Worm (Caenorhabditis elegans) whole organism, L4 larva: ENCODE measurements around the gene pho-9.

ENCODE experiments used
- F26F4.8 ChIP-seq: fragments of 200-800 bp; sonication (Bioruptor generic); conservative IDR thresholded peaks from 2 replicates; pipeline ENCODE4 v1.3.6; 2022; ENCODE audit warnings: missing genetic modification characterization, missing compliant biosample characterization
- F44E2.7 ChIP-seq: fragments of 200-800 bp; sonication (Bioruptor generic); IDR thresholded peaks from 2 replicates; pipeline ENCODE4 v2.1.2; 2022; ENCODE audit warnings: missing genetic modification characterization, missing compliant biosample characterization
- T20F7.1 ChIP-seq: fragments of 200-800 bp; sonication (Bioruptor generic); optimal IDR thresholded peaks from 2 replicates; lab custom pipeline; 2018; ENCODE audit warnings: mild to moderate bottlenecking, missing genetic modification characterization, missing compliant biosample characterization
- T26A8.4 ChIP-seq: fragments of 200-800 bp; sonication (Bioruptor generic); IDR thresholded peaks from 2 replicates; pipeline ENCODE4 v1.3.6; 2022; ENCODE audit warnings: missing genetic modification characterization, missing compliant biosample characterization
- Y48G9A.11 ChIP-seq: fragments of 200-800 bp; sonication (Bioruptor generic); IDR thresholded peaks from 2 replicates; pipeline ENCODE4 v1.3.6; 2022; ENCODE audit warnings: missing genetic modification reagents, missing genetic modification characterization, missing compliant biosample characterization
- ZK337.2 ChIP-seq: fragments of 200-800 bp; sonication (Bioruptor generic); IDR thresholded peaks from 2 replicates; pipeline ENCODE4 v1.3.6; 2022; ENCODE audit warnings: missing genetic modification reagents, missing genetic modification characterization, missing compliant biosample characterization
- ZK546.5 ChIP-seq, 2 experiments: sonication (generic microtip); optimal IDR thresholded peaks; 2 replicates each; lab custom pipeline; 2017; ENCODE audit warnings: missing biosample characterization in 2 of 2, missing genetic modification characterization in 2 of 2
- ceh-62 ChIP-seq: sonication (generic microtip); optimal IDR thresholded peaks from 2 replicates; lab custom pipeline; 2017; ENCODE audit warnings: missing biosample characterization, missing genetic modification characterization
- cey-2 ChIP-seq: sonication (generic microtip); optimal IDR thresholded peaks from 3 replicates; lab custom pipeline; 2017; ENCODE audit warnings: missing genetic modification characterization, mild to moderate bottlenecking, missing compliant biosample characterization, antibody characterized with exemption, borderline replicate concordance; ENCODE audit not compliant: insufficient read depth
- dmd-6 ChIP-seq: fragments of 200-800 bp; sonication (Bioruptor generic); IDR thresholded peaks from 2 replicates; pipeline ENCODE4 v1.3.6; 2022; ENCODE audit warnings: missing genetic modification reagents, missing genetic modification characterization, missing compliant biosample characterization
- dmd-8 ChIP-seq: fragments of 200-800 bp; sonication (Bioruptor generic); IDR thresholded peaks from 2 replicates; pipeline ENCODE4 v1.3.6; 2022; ENCODE audit warnings: missing genetic modification characterization, missing compliant biosample characterization
- duxl-1 ChIP-seq: sonication (generic microtip); optimal IDR thresholded peaks from 2 replicates; lab custom pipeline; 2016; ENCODE audit warnings: mild to moderate bottlenecking, missing genetic modification characterization, moderate library complexity, missing compliant biosample characterization; ENCODE audit not compliant: poor library complexity
- egl-27 ChIP-seq: sonication (generic microtip); optimal IDR thresholded peaks from 3 replicates; lab custom pipeline; 2017; ENCODE audit warnings: missing biosample characterization, missing genetic modification reagents, missing genetic modification characterization
- egl-43 ChIP-seq: fragments of 200-800 bp; sonication (Bioruptor generic); IDR thresholded peaks from 2 replicates; pipeline ENCODE4 v1.3.6; 2022; ENCODE audit warnings: missing genetic modification reagents, missing genetic modification characterization, missing compliant biosample characterization
- hif-1 ChIP-seq, 2 experiments: sonication (generic microtip); optimal IDR thresholded peaks; 2 replicates each; lab custom pipeline; 2016 to 2017; ENCODE audit warnings: missing compliant biosample characterization in 2 of 2, missing genetic modification characterization in 2 of 2, missing genetic modification reagents in 2 of 2, missing genotype in 2 of 2, mild to moderate bottlenecking in 1 of 2
- hlh-11 ChIP-seq: fragments of 200-800 bp; sonication (Bioruptor generic); optimal IDR thresholded peaks from 2 replicates; lab custom pipeline; 2018; ENCODE audit warnings: mild to moderate bottlenecking, missing genetic modification characterization, missing compliant biosample characterization
- jun-1 ChIP-seq: fragments of 150-350 bp; optimal IDR thresholded peaks from 2 replicates; lab custom pipeline; 2014; ENCODE audit warnings: missing biosample characterization, missing genetic modification reagents, missing genetic modification characterization
- lim-7 ChIP-seq: fragments of 200-800 bp; sonication (Bioruptor generic); IDR thresholded peaks from 2 replicates; pipeline ENCODE4 v1.3.6; 2022; ENCODE audit warnings: missing genetic modification characterization, missing compliant biosample characterization
- lin-13 ChIP-seq: fragments of 150-350 bp; optimal IDR thresholded peaks from 2 replicates; lab custom pipeline; 2014; ENCODE audit warnings: missing biosample characterization, missing genetic modification reagents, missing genetic modification characterization
- lin-38 ChIP-seq: fragments of 200-800 bp; sonication (Bioruptor generic); IDR thresholded peaks from 2 replicates; pipeline ENCODE4 v1.3.6; 2022; ENCODE audit warnings: missing genetic modification reagents, missing genetic modification characterization, missing compliant biosample characterization
- lir-3 ChIP-seq: sonication (generic microtip); optimal IDR thresholded peaks from 2 replicates; lab custom pipeline; 2016; ENCODE audit warnings: mild to moderate bottlenecking, missing genetic modification characterization, missing compliant biosample characterization
- madf-9 ChIP-seq: fragments of 200-800 bp; sonication (Bioruptor generic); conservative IDR thresholded peaks from 2 replicates; pipeline ENCODE4 v1.3.6; 2022; ENCODE audit warnings: missing genetic modification reagents, missing genetic modification characterization, missing compliant biosample characterization
- mdt-29 ChIP-seq: fragments of 200-800 bp; sonication (Bioruptor generic); IDR thresholded peaks from 2 replicates; pipeline ENCODE4 v1.3.6; 2022; ENCODE audit warnings: missing genetic modification reagents, missing genetic modification characterization, missing compliant biosample characterization
- mxl-3 ChIP-seq: fragments of 200-800 bp; sonication (Bioruptor generic); optimal IDR thresholded peaks from 2 replicates; lab custom pipeline; 2018; ENCODE audit warnings: mild to moderate bottlenecking, missing genetic modification characterization, missing compliant biosample characterization
- nhr-10 ChIP-seq: fragments of 150-350 bp; optimal IDR thresholded peaks from 2 replicates; lab custom pipeline; 2014; ENCODE audit warnings: missing biosample characterization, missing genetic modification characterization
- nhr-11 ChIP-seq: fragments of 150-350 bp; optimal IDR thresholded peaks from 2 replicates; lab custom pipeline; 2014; ENCODE audit warnings: missing biosample characterization, missing genetic modification characterization
- nhr-41 ChIP-seq: fragments of 200-800 bp; sonication (Bioruptor generic); IDR thresholded peaks from 2 replicates; pipeline ENCODE4 v1.3.6; 2022; ENCODE audit warnings: missing genetic modification reagents, missing genetic modification characterization, missing compliant biosample characterization
- nhr-48 ChIP-seq: sonication (generic microtip); optimal IDR thresholded peaks from 2 replicates; lab custom pipeline; 2016; ENCODE audit warnings: mild to moderate bottlenecking, missing genetic modification characterization, missing compliant biosample characterization
- nhr-76 ChIP-seq: fragments of 150-350 bp; optimal IDR thresholded peaks from 2 replicates; lab custom pipeline; 2014; ENCODE audit warnings: missing biosample characterization, missing genetic modification characterization
- nhr-77 ChIP-seq: fragments of 150-350 bp; optimal IDR thresholded peaks from 2 replicates; lab custom pipeline; 2014; ENCODE audit warnings: missing biosample characterization, missing genetic modification characterization
- pha-4 ChIP-seq, 2 experiments: fragments of 150-350 bp in 1 of 2; fragments of 200-800 bp in 1 of 2; sonication (Bioruptor generic) in 1 of 2; IDR thresholded peaks in 1 of 2; optimal IDR thresholded peaks in 1 of 2; 2 replicates each; pipeline versions ENCODE4 v1.3.6 to Lab custom; 2014 to 2022; ENCODE audit warnings: missing genetic modification characterization in 2 of 2, missing genetic modification reagents in 2 of 2, missing biosample characterization in 1 of 2, missing compliant biosample characterization in 1 of 2
- saeg-2 ChIP-seq: fragments of 200-800 bp; sonication (Bioruptor generic); IDR thresholded peaks from 2 replicates; pipeline ENCODE4 v1.3.6; 2022; ENCODE audit warnings: missing genetic modification reagents, missing genetic modification characterization, missing compliant biosample characterization
- snpc-1.2 ChIP-seq: fragments of 200-800 bp; sonication (Bioruptor generic); IDR thresholded peaks from 2 replicates; pipeline ENCODE4 v1.3.6; 2022; ENCODE audit warnings: missing genetic modification reagents, missing genetic modification characterization, missing compliant biosample characterization
- spr-1 ChIP-seq: sonication (generic microtip); optimal IDR thresholded peaks from 2 replicates; lab custom pipeline; 2016; ENCODE audit warnings: mild to moderate bottlenecking, missing genetic modification characterization, missing compliant biosample characterization
- tra-1 ChIP-seq: fragments of 200-800 bp; sonication (Bioruptor generic); IDR thresholded peaks from 2 replicates; pipeline ENCODE4 v1.3.6; 2022; ENCODE audit warnings: missing genetic modification reagents, missing genetic modification characterization, missing compliant biosample characterization
- unc-130 ChIP-seq: sonication (generic microtip); optimal IDR thresholded peaks from 2 replicates; lab custom pipeline; 2016; ENCODE audit warnings: missing genetic modification reagents, missing genetic modification characterization, missing compliant biosample characterization
- unc-39 ChIP-seq: sonication (generic microtip); optimal IDR thresholded peaks from 2 replicates; lab custom pipeline; 2017; ENCODE audit warnings: missing biosample characterization, missing genetic modification characterization
- unc-62 ChIP-seq, 3 experiments: fragments of 150-350 bp in 1 of 3; sonication (generic microtip); optimal IDR thresholded peaks in 2 of 3; peaks in 1 of 3; 1 replicate in 1 of 3; 2 replicates in 2 of 3; lab custom pipeline; 2014 to 2017; ENCODE audit warnings: missing biosample characterization in 3 of 3, missing genetic modification characterization in 3 of 3, missing genetic modification reagents in 3 of 3, missing genotype in 1 of 3
- vab-7 ChIP-seq: fragments of 200-800 bp; sonication (Bioruptor generic); IDR thresholded peaks from 2 replicates; pipeline ENCODE4 v1.3.6; 2022; ENCODE audit warnings: missing genetic modification reagents, missing genetic modification characterization, missing compliant biosample characterization
- zfp-3 ChIP-seq: fragments of 200-800 bp; sonication (Bioruptor generic); conservative IDR thresholded peaks from 2 replicates; pipeline ENCODE4 v1.3.6; 2022; ENCODE audit warnings: missing genetic modification reagents, missing genetic modification characterization, missing compliant biosample characterization
- ztf-11 ChIP-seq: fragments of 150-350 bp; optimal IDR thresholded peaks from 2 replicates; lab custom pipeline; 2014; ENCODE audit warnings: missing biosample characterization, missing genetic modification characterization
- ztf-7 ChIP-seq: fragments of 150-350 bp; optimal IDR thresholded peaks from 2 replicates; lab custom pipeline; 2014; ENCODE audit warnings: missing biosample characterization, missing genetic modification characterization

The pho-9 gene

ce11 chrIII:2711527-2711926, 49.1 kb downstream of the pho-9 start:
- no peak for TF ChIP-seq T20F7.1 (GFP tag; lab: Kevin White, UChicago)
- peak; percentile 31; the same call in 1 of the 2 replicates for TF ChIP-seq Y48G9A.11 (GFP tag; lab: Robert Waterston, UW)
- no peak for TF ChIP-seq nhr-10 (tag; lab: Kevin White, UChicago)
- TF ChIP-seq F26F4.8 (GFP tag; lab: Robert Waterston, UW) = 0 out of 2 replicates have a peak, but pooled peaks have one; percentile 50
- TF ChIP-seq nhr-76 (tag; lab: Kevin White, UChicago) = no peak
- TF ChIP-seq vab-7 (GFP tag; lab: Robert Waterston, UW) = peak; percentile 52; the same call in 1 of the 2 replicates
- peak; percentile 76 for TF ChIP-seq lim-7 (GFP tag; lab: Robert Waterston, UW)
- TF ChIP-seq snpc-1.2 (GFP tag; lab: Robert Waterston, UW) = peak; percentile 51; the same call in 1 of the 2 replicates
- no peak for TF ChIP-seq T26A8.4
- no peak for TF ChIP-seq zfp-3 (GFP tag; lab: Robert Waterston, UW)
- TF ChIP-seq mxl-3 (GFP tag; lab: Kevin White, UChicago) = no peak
- TF ChIP-seq dmd-6 (GFP tag; lab: Robert Waterston, UW) = no peak
- TF ChIP-seq nhr-77 (tag; lab: Kevin White, UChicago) = no peak
- TF ChIP-seq saeg-2 (GFP tag; lab: Robert Waterston, UW) = no peak
- no peak for TF ChIP-seq hif-1 (tag; optimal IDR thresholded peaks at IDR 0.05; lab: Kevin White, UChicago)
- no peak for TF ChIP-seq egl-27 (tag; lab: Kevin White, UChicago)
- no peak for TF ChIP-seq madf-9 (GFP tag; lab: Robert Waterston, UW)
- no peak for TF ChIP-seq spr-1 (tag; lab: Kevin White, UChicago)
- no peak for TF ChIP-seq mdt-29 (GFP tag; lab: Robert Waterston, UW)
- no peak for TF ChIP-seq hlh-11 (tag; lab: Kevin White, UChicago)
- no peak for TF ChIP-seq lir-3 (tag; lab: Kevin White, UChicago)
- TF ChIP-seq ZK546.5 (tag; optimal IDR thresholded peaks at IDR 0.05; lab: Kevin White, UChicago) = no peak
- TF ChIP-seq tra-1 = no peak
- TF ChIP-seq jun-1 (tag; lab: Kevin White, UChicago) = no peak
- TF ChIP-seq lin-38 (GFP tag; lab: Robert Waterston, UW) = peak; percentile 59
- no peak for TF ChIP-seq cey-2 (tag; lab: Kevin White, UChicago)
- TF ChIP-seq lin-13 (GFP tag; lab: Kevin White, UChicago) = peak; percentile 22
- TF ChIP-seq ceh-62 (tag; lab: Kevin White, UChicago) = no peak
- TF ChIP-seq ztf-7 (tag; lab: Kevin White, UChicago) = no peak
- TF ChIP-seq ZK337.2 = no peak
- no peak for TF ChIP-seq unc-39
- TF ChIP-seq egl-43 (GFP tag; lab: Robert Waterston, UW) = peak; percentile 71
- peak; percentile 42 for TF ChIP-seq unc-130 (GFP tag; lab: Kevin White, UChicago)
- peak; percentile 49; the same call in 1 of the 2 replicates for TF ChIP-seq pha-4 (GFP tag; IDR thresholded peaks at IDR 0.05; lab: Robert Waterston, UW)
- TF ChIP-seq pha-4 (tag; optimal IDR thresholded peaks at IDR 0.05; lab: Kevin White, UChicago) = no peak
- no peak for TF ChIP-seq nhr-48 (tag; lab: Kevin White, UChicago)
- TF ChIP-seq dmd-8 = 0 out of 2 replicates have a peak, but pooled peaks have one; percentile 61
- peak in 1 of 2 experiments; percentile 91 for TF ChIP-seq unc-62 (GFP tag; optimal IDR thresholded peaks at IDR 0.05 in 1 of 2; lab: Kevin White, UChicago)
- no peak for TF ChIP-seq unc-62 (tag; optimal IDR thresholded peaks at IDR 0.05; lab: Kevin White, UChicago)
- TF ChIP-seq duxl-1 (tag; lab: Kevin White, UChicago) = peak; percentile 8
- 0 out of 2 replicates have a peak, but pooled peaks have one; percentile 12 for TF ChIP-seq F44E2.7 (GFP tag; lab: Robert Waterston, UW)
- no peak for TF ChIP-seq ztf-11 (tag; lab: Kevin White, UChicago)
- TF ChIP-seq nhr-11 (tag; lab: Kevin White, UChicago) = no peak
- TF ChIP-seq nhr-41 (GFP tag; lab: Robert Waterston, UW) = no peak
